Worm (Caenorhabditis elegans): Measurements from ENCODE around the gene srg-51.

The srg-51 gene

DNA sequence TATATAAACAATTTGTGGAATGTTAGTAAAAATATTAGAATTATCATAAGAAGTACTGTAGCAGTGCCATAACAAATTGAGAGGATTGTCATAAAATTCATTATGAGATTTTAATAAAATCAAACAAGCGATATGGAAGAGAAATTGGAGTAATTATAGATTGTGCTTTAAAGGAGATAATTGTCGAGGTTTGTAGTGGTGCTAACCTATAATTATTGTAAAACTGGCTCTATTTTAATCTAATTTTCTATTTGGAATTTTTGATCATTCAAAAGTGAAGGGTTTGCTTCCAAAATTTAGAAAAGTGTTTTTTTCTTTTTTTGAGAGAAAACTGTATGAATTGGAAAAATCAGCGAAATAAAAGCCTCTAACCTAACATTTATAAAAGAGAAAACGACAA lies at the start of gene srg-51:
Gene srg-51 (minus strand): TSS at position 101 of the 400 bp plus-strand sequence.
- TF ChIP-seq hmbx-1 (tag; optimal IDR thresholded peaks at IDR 0.05) (no peak), pes-1 (GFP tag; IDR thresholded peaks at IDR 0.05) (no peak), ama-1 (optimal IDR thresholded peaks at IDR 0.05) (no peak), tra-4 (tag; optimal IDR thresholded peaks at IDR 0.05) (no peak), tbx-37 (GFP tag; conservative IDR thresholded peaks at IDR 0.05) (no peak), F13C5.2 (tag; optimal IDR thresholded peaks at IDR 0.05) (no peak), flt-1 (GFP tag; IDR thresholded peaks at IDR 0.05) (no peak), aly-1 (tag; optimal IDR thresholded peaks at IDR 0.05) (no peak), tbx-11 (GFP tag; IDR thresholded peaks at IDR 0.05) (no peak), ceh-13 (GFP tag; optimal IDR thresholded peaks at IDR 0.05) (no peak), scrt-1 (GFP tag; IDR thresholded peaks at IDR 0.05) (no peak), B0310.2 (tag; optimal IDR thresholded peaks at IDR 0.05) (no peak), sea-1 (GFP tag; conservative IDR thresholded peaks at IDR 0.05) (no peak)

DNA sequence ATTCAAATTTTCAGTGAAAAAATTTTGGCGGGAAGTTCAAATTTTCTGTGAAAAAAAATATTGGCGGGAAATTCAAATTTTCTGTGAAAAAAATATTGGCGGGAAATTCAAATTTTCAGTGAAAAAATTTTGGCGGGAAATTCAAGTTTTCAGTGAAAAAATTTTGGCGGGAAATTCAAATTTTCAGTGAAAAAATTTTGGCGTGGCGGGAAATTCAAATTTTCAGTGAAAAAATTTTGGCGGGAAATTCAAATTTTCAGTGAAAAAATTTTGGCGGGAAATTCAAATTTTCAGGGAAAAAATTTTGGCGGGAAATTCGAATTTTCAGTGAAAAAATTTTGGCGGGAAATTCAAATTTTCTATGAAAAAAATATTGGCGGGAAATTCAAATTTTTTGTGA lies 48.7 kb upstream of the srg-51 start:
- TF ChIP-seq scrt-1 (GFP tag; IDR thresholded peaks at IDR 0.05) (0 out of 2 replicates have a peak, but pooled peaks have one; percentile 15), tbx-37 (GFP tag; conservative IDR thresholded peaks at IDR 0.05) (peak; percentile 70), flt-1 (GFP tag; IDR thresholded peaks at IDR 0.05) (0 out of 2 replicates have a peak, but pooled peaks have one; percentile 35), pes-1 (GFP tag; IDR thresholded peaks at IDR 0.05) (peak; percentile 81), sea-1 (GFP tag; conservative IDR thresholded peaks at IDR 0.05) (0 out of 2 replicates have a peak, but pooled peaks have one; percentile 64)

DNA sequence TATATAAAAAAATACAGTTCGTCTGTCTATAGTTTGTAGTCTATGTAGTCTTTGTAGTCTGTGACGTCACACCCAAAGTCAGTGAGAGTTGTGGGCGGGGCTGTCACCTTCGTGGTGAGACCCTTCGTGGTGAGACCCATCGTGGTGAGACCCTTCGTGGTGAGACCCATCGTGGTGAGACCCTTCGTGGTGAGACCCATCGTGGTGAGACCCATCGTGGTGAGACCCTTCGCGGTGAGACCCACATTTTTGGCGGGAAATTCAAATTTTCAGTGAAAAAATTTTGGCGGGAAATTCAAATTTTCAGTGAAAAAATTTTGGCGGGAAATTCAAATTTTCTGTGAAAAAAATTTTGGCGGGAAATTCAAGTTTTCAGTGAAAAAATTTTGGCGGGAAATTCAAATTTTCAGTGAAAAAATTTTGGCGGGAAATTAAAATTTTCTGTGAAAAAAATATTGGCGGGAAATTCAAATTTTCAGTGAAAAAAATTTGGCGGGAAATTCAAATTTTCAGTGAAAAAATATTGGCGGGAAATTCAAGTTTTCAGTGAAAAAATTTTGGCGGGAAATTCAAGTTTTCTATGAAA lies 47.7 kb upstream of the srg-51 start:
- TF ChIP-seq tbx-11 (GFP tag; IDR thresholded peaks at IDR 0.05) (0 out of 2 replicates have a peak, but pooled peaks have one; percentile 25), pes-1 (GFP tag; IDR thresholded peaks at IDR 0.05) (peak; percentile 52), sea-1 (GFP tag; conservative IDR thresholded peaks at IDR 0.05) (peak; percentile 62; the same call in 1 of the 2 replicates)

DNA sequence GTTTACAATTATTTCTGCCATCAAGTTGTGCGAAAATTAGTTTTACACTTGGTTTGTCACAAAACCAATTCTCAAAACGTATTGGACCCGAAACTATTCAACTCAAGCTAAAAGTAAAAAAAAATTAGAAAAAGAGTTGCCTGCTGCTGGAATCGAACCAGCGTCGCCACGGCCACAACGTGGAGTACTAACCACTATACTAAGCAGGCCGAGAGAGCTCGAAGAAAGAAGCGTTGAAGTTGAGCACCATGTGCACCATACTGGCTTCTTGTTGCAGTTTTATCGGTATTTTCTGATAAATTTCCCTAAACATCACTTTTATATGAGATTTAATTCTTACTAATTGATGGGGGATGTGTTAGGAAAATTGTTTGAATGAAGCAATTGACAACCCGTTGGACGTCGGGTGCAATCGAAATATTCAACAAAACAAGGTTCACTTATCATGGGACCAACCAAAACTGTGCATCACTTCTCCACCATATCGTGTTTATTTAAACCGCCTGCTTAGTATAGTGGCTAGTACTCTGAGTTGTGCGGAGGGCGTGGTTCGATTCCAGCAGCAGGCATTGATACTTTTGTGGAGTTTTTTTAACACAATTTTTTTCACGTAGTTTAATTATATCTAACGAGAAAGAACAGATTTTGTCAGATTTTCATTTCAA lies 46.9 kb upstream of the srg-51 start:
- TF ChIP-seq scrt-1 (GFP tag; IDR thresholded peaks at IDR 0.05) (no peak), tbx-11 (GFP tag; IDR thresholded peaks at IDR 0.05) (no peak), ceh-36 (tag; optimal IDR thresholded peaks at IDR 0.05) (no peak), tra-4 (tag; optimal IDR thresholded peaks at IDR 0.05) (no peak), F13C5.2 (tag; optimal IDR thresholded peaks at IDR 0.05) (no peak), ets-7 (tag; optimal IDR thresholded peaks at IDR 0.05) (no peak), ceh-13 (GFP tag; optimal IDR thresholded peaks at IDR 0.05) (no peak), pes-1 (GFP tag; IDR thresholded peaks at IDR 0.05) (no peak)

DNA sequence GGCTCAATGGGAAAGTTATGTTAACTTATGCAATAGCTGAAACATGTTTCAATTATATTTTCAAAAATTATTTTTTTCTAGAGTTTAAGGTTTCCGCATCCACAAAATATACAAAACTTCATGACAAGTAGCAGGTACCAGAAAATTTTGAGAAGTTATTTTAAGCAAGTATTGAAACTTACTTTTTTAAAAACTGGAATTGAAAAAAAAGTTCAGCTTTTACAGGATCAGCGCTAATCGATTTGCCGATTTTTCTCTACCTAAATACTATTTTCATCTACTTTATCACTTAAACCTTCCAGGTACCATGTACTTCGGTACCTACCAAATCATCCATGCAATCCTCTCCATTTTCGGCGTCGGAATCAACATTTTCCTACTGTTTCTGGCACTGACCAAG lies 38.9 kb upstream of the srg-51 start, which contains the start of gene srd-23:
Gene srd-23 (plus strand): TSS at position 301 of the 400 bp plus-strand sequence.
- TF ChIP-seq sea-1 (GFP tag; conservative IDR thresholded peaks at IDR 0.05) (no peak), B0310.2 (tag; optimal IDR thresholded peaks at IDR 0.05) (no peak), pes-1 (GFP tag; IDR thresholded peaks at IDR 0.05) (no peak), hnd-1 (tag; optimal IDR thresholded peaks at IDR 0.05) (no peak), ama-1 (optimal IDR thresholded peaks at IDR 0.05) (no peak), F13C5.2 (tag; optimal IDR thresholded peaks at IDR 0.05) (no peak), ets-7 (tag; optimal IDR thresholded peaks at IDR 0.05) (no peak), ceh-36 (tag; optimal IDR thresholded peaks at IDR 0.05) (no peak), ceh-13 (GFP tag; optimal IDR thresholded peaks at IDR 0.05) (no peak), tbx-37 (GFP tag; conservative IDR thresholded peaks at IDR 0.05) (no peak), tbx-11 (GFP tag; IDR thresholded peaks at IDR 0.05) (no peak), aly-1 (tag; optimal IDR thresholded peaks at IDR 0.05) (no peak), scrt-1 (GFP tag; IDR thresholded peaks at IDR 0.05) (no peak), hmbx-1 (tag; optimal IDR thresholded peaks at IDR 0.05) (no peak), tra-4 (tag; optimal IDR thresholded peaks at IDR 0.05) (no peak), hmg-4 (GFP tag; optimal IDR thresholded peaks at IDR 0.05) (no peak), flt-1 (GFP tag; IDR thresholded peaks at IDR 0.05) (no peak)

DNA sequence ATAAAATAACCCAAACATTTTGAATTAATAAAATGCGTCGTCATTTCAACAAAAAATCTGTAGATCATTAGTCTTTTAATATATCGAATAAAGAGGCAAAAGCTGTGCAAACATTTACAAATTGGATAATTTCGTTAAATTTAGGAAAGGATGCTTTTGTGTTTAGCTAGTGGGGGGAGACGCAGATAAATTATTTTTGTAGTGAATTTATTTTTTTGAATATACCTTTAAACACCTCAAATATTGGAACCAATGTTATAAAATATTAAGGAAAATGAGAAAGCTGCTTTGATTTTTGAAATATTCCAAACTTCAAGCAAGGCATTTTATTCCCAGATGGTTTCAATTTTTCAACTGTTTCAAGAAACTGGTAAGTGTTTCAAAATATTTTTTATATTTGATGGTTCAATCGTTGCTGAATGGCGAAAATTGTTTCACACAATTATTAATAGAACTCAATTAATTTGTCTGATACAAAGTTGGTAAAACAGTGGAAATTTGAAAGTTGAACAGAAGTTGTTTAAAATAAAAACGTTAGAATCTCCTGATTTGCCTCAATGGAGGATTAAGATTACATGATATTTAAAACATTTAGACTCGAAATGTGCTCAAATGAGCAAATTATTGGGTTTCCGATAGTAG lies 34.9 kb upstream of the srg-51 start, which contains the start of gene Y40H7A.4:
Gene Y40H7A.4 (minus strand): TSS at position 51 of the 642 bp plus-strand sequence.
- TF ChIP-seq hmbx-1 (tag; optimal IDR thresholded peaks at IDR 0.05), result no peak
- no peak for TF ChIP-seq ceh-36 (tag; optimal IDR thresholded peaks at IDR 0.05)
- no peak for TF ChIP-seq scrt-1 (GFP tag; IDR thresholded peaks at IDR 0.05)
- TF ChIP-seq F13C5.2 (tag; optimal IDR thresholded peaks at IDR 0.05), result no peak
- TF ChIP-seq tbx-37 (GFP tag; conservative IDR thresholded peaks at IDR 0.05), result no peak
- no peak for TF ChIP-seq tbx-11 (GFP tag; IDR thresholded peaks at IDR 0.05)

DNA sequence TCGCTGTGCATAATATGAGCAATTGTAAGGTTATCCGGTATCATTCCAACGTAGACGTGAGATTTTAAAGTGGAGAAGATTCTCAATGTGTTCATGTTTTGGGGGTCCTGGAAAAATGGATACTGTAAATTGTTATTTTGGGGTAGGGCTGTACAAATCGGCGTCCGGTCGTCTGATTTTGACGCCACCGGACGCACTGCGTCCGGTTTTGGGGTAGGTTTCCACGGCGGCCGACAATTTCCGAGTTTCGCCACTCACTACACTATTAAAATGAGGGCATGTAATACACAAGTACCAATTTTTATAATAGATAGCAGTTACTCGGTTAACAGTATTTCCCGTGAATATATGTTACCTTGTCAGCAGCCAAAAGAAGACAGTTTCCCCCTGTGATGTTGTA lies 27.7 kb upstream of the srg-51 start:
- TF ChIP-seq tbx-37 (GFP tag; conservative IDR thresholded peaks at IDR 0.05) (no peak), ceh-13 (GFP tag; optimal IDR thresholded peaks at IDR 0.05) (no peak), aly-1 (tag; optimal IDR thresholded peaks at IDR 0.05) (no peak), hnd-1 (tag; optimal IDR thresholded peaks at IDR 0.05) (no peak)

DNA sequence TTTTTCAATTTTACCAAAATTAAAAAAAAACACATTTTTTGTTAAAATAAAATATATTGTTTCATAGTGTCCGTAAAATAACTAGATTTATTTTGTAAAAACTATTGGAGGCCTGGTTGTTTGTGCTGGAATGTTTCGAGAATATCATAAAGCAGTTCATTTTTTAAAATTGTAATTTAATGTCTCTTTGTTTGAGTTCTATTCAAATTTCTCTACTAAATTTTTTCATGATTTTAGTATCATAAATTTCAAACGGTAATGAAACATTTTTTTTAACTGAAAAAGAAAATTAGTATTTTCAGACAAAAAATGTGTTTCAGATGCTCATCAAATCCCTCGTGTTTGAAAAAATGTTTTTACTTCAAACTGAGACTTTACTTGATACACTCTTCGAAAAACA lies 24.9 kb upstream of the srg-51 start:
- TF ChIP-seq ama-1 (optimal IDR thresholded peaks at IDR 0.05) (no peak), tbx-11 (GFP tag; IDR thresholded peaks at IDR 0.05) (no peak), scrt-1 (GFP tag; IDR thresholded peaks at IDR 0.05) (no peak), pes-1 (GFP tag; IDR thresholded peaks at IDR 0.05) (no peak), hmbx-1 (tag; optimal IDR thresholded peaks at IDR 0.05) (no peak), tbx-37 (GFP tag; conservative IDR thresholded peaks at IDR 0.05) (no peak), flt-1 (GFP tag; IDR thresholded peaks at IDR 0.05) (no peak), ets-7 (tag; optimal IDR thresholded peaks at IDR 0.05) (no peak), hmg-4 (GFP tag; optimal IDR thresholded peaks at IDR 0.05) (no peak), ceh-13 (GFP tag; optimal IDR thresholded peaks at IDR 0.05) (no peak), F13C5.2 (tag; optimal IDR thresholded peaks at IDR 0.05) (no peak), sea-1 (GFP tag; conservative IDR thresholded peaks at IDR 0.05) (no peak), ceh-36 (tag; optimal IDR thresholded peaks at IDR 0.05) (no peak), aly-1 (tag; optimal IDR thresholded peaks at IDR 0.05) (no peak), B0310.2 (tag; optimal IDR thresholded peaks at IDR 0.05) (no peak), tra-4 (tag; optimal IDR thresholded peaks at IDR 0.05) (no peak), hnd-1 (tag; optimal IDR thresholded peaks at IDR 0.05) (no peak)
